Worm (Caenorhabditis elegans) whole organism, young adult: ENCODE results near the gene pqn-89.
"Not testable (repeated sequence)": the region's sequence is repeated elsewhere in the genome, so short reads cannot be mapped to it uniquely, and the experiment has no call there.

ENCODE experiments used
- B0261.1 ChIP-seq: sonication (generic microtip); optimal IDR thresholded peaks from 2 replicates; lab custom pipeline; 2016; ENCODE audit warnings: mild to moderate bottlenecking, missing genetic modification characterization, moderate library complexity, missing compliant biosample characterization
- B0336.3 ChIP-seq: fragments of 200-800 bp; sonication (Bioruptor generic); IDR thresholded peaks from 2 replicates; pipeline ENCODE4 v1.3.6; 2022; ENCODE audit warnings: missing genetic modification characterization, missing compliant biosample characterization
- F10E7.11 ChIP-seq: sonication (generic microtip); optimal IDR thresholded peaks from 2 replicates; lab custom pipeline; 2017; ENCODE audit warnings: mild to moderate bottlenecking, missing genetic modification characterization, moderate library complexity, missing compliant biosample characterization
- F33H1.4 ChIP-seq: fragments of 200-800 bp; sonication (Bioruptor generic); IDR thresholded peaks from 2 replicates; pipeline ENCODE4 v1.3.6; 2022; ENCODE audit warnings: missing genetic modification reagents, missing genetic modification characterization, missing compliant biosample characterization
- F49E8.2 ChIP-seq: sonication (generic microtip); optimal IDR thresholded peaks from 3 replicates; lab custom pipeline; 2017; ENCODE audit warnings: missing genetic modification characterization, mild to moderate bottlenecking, missing compliant biosample characterization, antibody characterized with exemption, moderate library complexity; ENCODE audit not compliant: insufficient read depth
- F52B5.7 ChIP-seq: sonication (generic microtip); optimal IDR thresholded peaks from 2 replicates; lab custom pipeline; 2016; ENCODE audit warnings: mild to moderate bottlenecking, missing genetic modification characterization, missing compliant biosample characterization
- T26A5.8 ChIP-seq: sonication (generic microtip); optimal IDR thresholded peaks from 2 replicates; lab custom pipeline; 2016; ENCODE audit warnings: missing genetic modification characterization, missing compliant biosample characterization
- Y53G8AR.9 ChIP-seq: fragments of 200-800 bp; sonication (Bioruptor generic); conservative IDR thresholded peaks from 2 replicates; pipeline ENCODE4 v1.3.6; 2022; ENCODE audit warnings: missing genetic modification reagents, missing genetic modification characterization, missing compliant biosample characterization
- Y95B8A.8 ChIP-seq: fragments of 200-800 bp; sonication (Bioruptor generic); IDR thresholded peaks from 2 replicates; pipeline ENCODE4 v1.3.6; 2022; ENCODE audit warnings: missing genetic modification reagents, missing genetic modification characterization, missing compliant biosample characterization
- atf-7 ChIP-seq: sonication (generic microtip); optimal IDR thresholded peaks from 2 replicates; lab custom pipeline; 2017; ENCODE audit warnings: mild to moderate bottlenecking, missing genetic modification characterization, missing compliant biosample characterization
- attf-3 ChIP-seq: fragments of 200-800 bp; sonication (Bioruptor generic); conservative IDR thresholded peaks from 2 replicates; pipeline ENCODE4 v1.3.6; 2022; ENCODE audit warnings: missing genetic modification reagents, missing genetic modification characterization, missing compliant biosample characterization
- bed-1 ChIP-seq: fragments of 200-800 bp; sonication (Bioruptor generic); IDR thresholded peaks from 2 replicates; pipeline ENCODE4 v1.3.6; 2022; ENCODE audit warnings: missing genetic modification reagents, missing genetic modification characterization, missing compliant biosample characterization
- cebp-1 ChIP-seq, 2 experiments: fragments of 200-800 bp in 1 of 2; sonication (Bioruptor generic) in 1 of 2; sonication (generic microtip) in 1 of 2; IDR thresholded peaks in 1 of 2; optimal IDR thresholded peaks in 1 of 2; 2 replicates each; pipeline versions ENCODE4 v1.3.6 to Lab custom; 2017 to 2022; ENCODE audit warnings: missing compliant biosample characterization in 2 of 2, missing genetic modification characterization in 2 of 2, mild to moderate bottlenecking in 1 of 2, missing genetic modification reagents in 1 of 2, moderate library complexity in 1 of 2
- cebp-2 ChIP-seq: fragments of 200-800 bp; sonication (Bioruptor generic); IDR thresholded peaks from 2 replicates; pipeline ENCODE4 v1.3.6; 2022; ENCODE audit warnings: missing genetic modification characterization, missing compliant biosample characterization
- dpl-1 ChIP-seq: fragments of 150-350 bp; optimal IDR thresholded peaks from 2 replicates; lab custom pipeline; 2014; ENCODE audit warnings: missing biosample characterization, missing genetic modification reagents, missing genetic modification characterization
- efl-1 ChIP-seq: fragments of 150-350 bp; optimal IDR thresholded peaks from 2 replicates; lab custom pipeline; 2014; ENCODE audit warnings: missing biosample characterization, missing genetic modification reagents, missing genetic modification characterization
- fkh-3 ChIP-seq: sonication (generic microtip); optimal IDR thresholded peaks from 2 replicates; lab custom pipeline; 2016; ENCODE audit warnings: mild to moderate bottlenecking, missing genetic modification characterization, missing compliant biosample characterization
- hlh-12 ChIP-seq: sonication (generic microtip); optimal IDR thresholded peaks from 2 replicates; lab custom pipeline; 2016; ENCODE audit warnings: missing genetic modification characterization, missing compliant biosample characterization
- hmg-1.2 ChIP-seq: fragments of 200-800 bp; sonication (Bioruptor generic); IDR thresholded peaks from 2 replicates; pipeline ENCODE4 v1.3.6; 2022; ENCODE audit warnings: missing genetic modification reagents, missing genetic modification characterization, missing compliant biosample characterization
- hsf-1 ChIP-seq: fragments of 200-800 bp; sonication (Bioruptor generic); IDR thresholded peaks from 2 replicates; pipeline ENCODE4 v1.3.6; 2022; ENCODE audit warnings: missing genetic modification reagents, missing genetic modification characterization, missing compliant biosample characterization
- lin-35 ChIP-seq, 3 experiments: fragments of 150-350 bp in 2 of 3; sonication (generic microtip) in 1 of 3; optimal IDR thresholded peaks; 2 replicates each; lab custom pipeline; 2014 to 2018; ENCODE audit warnings: missing biosample characterization in 3 of 3, missing genetic modification characterization in 3 of 3, missing genetic modification reagents in 3 of 3
- lin-54 ChIP-seq: fragments of 200-800 bp; sonication (Bioruptor generic); optimal IDR thresholded peaks from 2 replicates; lab custom pipeline; 2018; ENCODE audit warnings: mild to moderate bottlenecking, missing genetic modification characterization, missing compliant biosample characterization
- lsy-27 ChIP-seq: sonication (generic microtip); optimal IDR thresholded peaks from 2 replicates; lab custom pipeline; 2017; ENCODE audit warnings: missing genetic modification characterization, mild to moderate bottlenecking, missing compliant biosample characterization, antibody characterized with exemption, missing genotype, borderline replicate concordance; ENCODE audit not compliant: insufficient read depth
- madf-6 ChIP-seq: fragments of 200-800 bp; sonication (Bioruptor generic); IDR thresholded peaks from 2 replicates; pipeline ENCODE4 v1.3.6; 2022; ENCODE audit warnings: missing genetic modification reagents, missing genetic modification characterization, missing compliant biosample characterization
- mcd-1 ChIP-seq: fragments of 200-800 bp; sonication (Bioruptor generic); IDR thresholded peaks from 2 replicates; pipeline ENCODE4 v1.3.6; 2022; ENCODE audit warnings: missing genetic modification reagents, missing genetic modification characterization, missing compliant biosample characterization
- mes-4 ChIP-seq: sonication (generic microtip); optimal IDR thresholded peaks from 2 replicates; lab custom pipeline; 2016; ENCODE audit warnings: missing genotype, missing genetic modification characterization, missing compliant biosample characterization
- nfyb-1 ChIP-seq: fragments of 200-800 bp; sonication (Bioruptor generic); IDR thresholded peaks from 2 replicates; pipeline ENCODE4 v1.3.6; 2022; ENCODE audit warnings: missing genetic modification reagents, missing genetic modification characterization, missing compliant biosample characterization
- repo-1 ChIP-seq: sonication (generic microtip); optimal IDR thresholded peaks from 2 replicates; lab custom pipeline; 2017; ENCODE audit warnings: mild to moderate bottlenecking, missing genetic modification characterization, missing compliant biosample characterization
- rpc-1 ChIP-seq, 2 experiments: fragments of 150-350 bp in 1 of 2; sonication (generic microtip) in 1 of 2; optimal IDR thresholded peaks; 2 replicates each; lab custom pipeline; 2014 to 2018; ENCODE audit warnings: missing biosample characterization in 1 of 2, missing genetic modification characterization in 1 of 2, missing genetic modification reagents in 1 of 2, missing genotype in 1 of 2
- snpc-1.3 ChIP-seq: sonication (generic microtip); optimal IDR thresholded peaks from 2 replicates; lab custom pipeline; 2017; ENCODE audit warnings: missing genetic modification characterization, mild to moderate bottlenecking, missing compliant biosample characterization, antibody characterized with exemption, moderate library complexity, missing genotype, missing genetic modification reagents; ENCODE audit not compliant: insufficient read depth
- snpc-3.4 ChIP-seq: sonication (generic microtip); optimal IDR thresholded peaks from 2 replicates; lab custom pipeline; 2017; ENCODE audit warnings: missing genetic modification characterization, mild to moderate bottlenecking, missing compliant biosample characterization, antibody characterized with exemption, moderate library complexity, missing genotype, missing genetic modification reagents
- snpc-4 ChIP-seq, 5 experiments: fragments of 150-350 bp in 1 of 5; sonication (generic microtip) in 4 of 5; optimal IDR thresholded peaks; 2 replicates each; lab custom pipeline; 2014 to 2018; ENCODE audit warnings: missing genetic modification characterization in 5 of 5, missing biosample characterization in 3 of 5, antibody characterized with exemption in 2 of 5, mild to moderate bottlenecking in 2 of 5, missing compliant biosample characterization in 2 of 5, missing genotype in 2 of 5, moderate library complexity in 2 of 5, missing genetic modification reagents in 1 of 5
- tbp1 ChIP-seq: fragments of 200-800 bp; sonication (Bioruptor generic); optimal IDR thresholded peaks from 2 replicates; lab custom pipeline; 2018; ENCODE audit warnings: mild to moderate bottlenecking, missing genetic modification characterization, missing compliant biosample characterization
- tbx-9 ChIP-seq: sonication (generic microtip); optimal IDR thresholded peaks from 2 replicates; lab custom pipeline; 2016; ENCODE audit warnings: borderline replicate concordance, missing genetic modification characterization, inconsistent platforms, missing compliant biosample characterization
- unc-62 ChIP-seq: fragments of 150-350 bp; optimal IDR thresholded peaks from 2 replicates; lab custom pipeline; 2014; ENCODE audit warnings: missing biosample characterization, missing genetic modification reagents, missing genetic modification characterization
- ztf-22 ChIP-seq: fragments of 200-800 bp; sonication (Bioruptor generic); optimal IDR thresholded peaks from 2 replicates; lab custom pipeline; 2018; ENCODE audit warnings: mild to moderate bottlenecking, missing genetic modification characterization, moderate library complexity, missing compliant biosample characterization
- ztf-6 ChIP-seq: fragments of 200-800 bp; sonication (Bioruptor generic); IDR thresholded peaks from 2 replicates; pipeline ENCODE4 v1.3.6; 2022; ENCODE audit warnings: missing genetic modification reagents, missing genetic modification characterization, missing compliant biosample characterization

pqn-89 gene

DNA sequence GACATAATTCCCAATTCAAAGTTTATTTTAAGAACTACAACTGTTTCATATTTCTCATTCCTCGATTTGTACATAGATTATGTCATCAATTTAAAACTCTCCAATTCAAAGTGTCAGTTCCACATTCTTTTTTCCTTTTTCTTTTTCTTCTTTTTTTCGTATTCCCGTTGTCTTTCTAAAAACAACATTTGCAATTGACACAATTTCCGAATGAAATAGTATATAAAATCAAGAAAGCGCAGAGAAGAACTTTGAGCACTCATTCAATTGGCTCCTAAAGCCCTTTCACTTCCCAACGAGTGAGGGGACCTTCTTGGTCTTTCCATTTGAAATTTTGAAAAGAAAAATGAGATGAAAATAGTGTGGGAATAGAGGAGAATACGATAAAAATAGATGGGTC lies 40.9 kb downstream of the pqn-89 start:
- no peak for TF ChIP-seq F49E8.2 (tag; lab: Kevin White, UChicago)

DNA sequence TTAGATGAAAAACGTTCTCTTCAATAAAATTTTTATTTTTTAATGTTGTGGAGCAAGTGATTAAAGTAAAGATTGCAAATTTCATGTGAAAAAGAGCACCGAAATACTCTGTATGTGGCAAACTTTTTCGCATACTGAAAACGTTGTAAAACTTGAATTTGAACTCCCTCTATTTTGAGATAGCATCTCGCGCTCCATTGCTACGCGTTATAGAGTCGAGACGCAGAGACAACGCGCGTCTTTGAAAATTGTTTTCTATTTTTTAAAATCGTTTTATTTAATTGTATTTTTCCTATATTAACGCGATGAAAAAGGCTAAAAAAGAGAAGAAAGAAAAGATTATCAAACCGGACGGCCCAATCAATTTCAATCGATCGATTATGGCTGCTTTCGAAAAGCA lies 42.1 kb downstream of the pqn-89 start, which contains the start of gene fan-1:
Gene fan-1 (plus strand): TSS at position 78 of the 400 bp plus-strand sequence.
- peak; percentile 88 for TF ChIP-seq hmg-1.2 (GFP tag; lab: Robert Waterston, UW)
- TF ChIP-seq bed-1 (GFP tag; lab: Robert Waterston, UW): no peak
- peak; percentile 37 for TF ChIP-seq snpc-3.4 (tag; lab: Kevin White, UChicago)
- no peak for TF ChIP-seq snpc-4 (GFP tag; optimal IDR thresholded peaks at IDR 0.05; lab: Kevin White, UChicago)
- peak in 2 of 4 experiments; percentile 74 to 83 for TF ChIP-seq snpc-4 (tag; optimal IDR thresholded peaks at IDR 0.05; lab: Kevin White, UChicago)
- peak; percentile 87 for TF ChIP-seq mcd-1 (GFP tag; lab: Robert Waterston, UW)
- peak; percentile 27 for TF ChIP-seq snpc-1.3
- TF ChIP-seq tbx-9 (tag; lab: Kevin White, UChicago): no peak
- TF ChIP-seq cebp-1 (GFP tag; IDR thresholded peaks at IDR 0.05; lab: Robert Waterston, UW): no peak
- peak; percentile 37 for TF ChIP-seq cebp-1 (tag; optimal IDR thresholded peaks at IDR 0.05; lab: Kevin White, UChicago)
- peak; percentile 26 for TF ChIP-seq tbp1 (GFP tag; lab: Kevin White, UChicago)
- no peak for TF ChIP-seq fkh-3 (tag; lab: Kevin White, UChicago)
- peak; percentile 72 for TF ChIP-seq efl-1
- peak in 1 of 3 experiments; percentile 90 for TF ChIP-seq lin-35 (GFP tag; optimal IDR thresholded peaks at IDR 0.05; lab: Kevin White, UChicago)
- TF ChIP-seq dpl-1 (GFP tag; lab: Kevin White, UChicago): peak; percentile 52
- no peak for TF ChIP-seq F10E7.11
- no peak for TF ChIP-seq mes-4 (tag; lab: Kevin White, UChicago)
- peak; percentile 18; the same call in 1 of the 2 replicates for TF ChIP-seq F33H1.4 (GFP tag; lab: Robert Waterston, UW)
- TF ChIP-seq lsy-27 (tag; lab: Kevin White, UChicago): no peak
- peak; percentile 93 for TF ChIP-seq lin-54
- no peak for TF ChIP-seq attf-3 (GFP tag; lab: Robert Waterston, UW)

DNA sequence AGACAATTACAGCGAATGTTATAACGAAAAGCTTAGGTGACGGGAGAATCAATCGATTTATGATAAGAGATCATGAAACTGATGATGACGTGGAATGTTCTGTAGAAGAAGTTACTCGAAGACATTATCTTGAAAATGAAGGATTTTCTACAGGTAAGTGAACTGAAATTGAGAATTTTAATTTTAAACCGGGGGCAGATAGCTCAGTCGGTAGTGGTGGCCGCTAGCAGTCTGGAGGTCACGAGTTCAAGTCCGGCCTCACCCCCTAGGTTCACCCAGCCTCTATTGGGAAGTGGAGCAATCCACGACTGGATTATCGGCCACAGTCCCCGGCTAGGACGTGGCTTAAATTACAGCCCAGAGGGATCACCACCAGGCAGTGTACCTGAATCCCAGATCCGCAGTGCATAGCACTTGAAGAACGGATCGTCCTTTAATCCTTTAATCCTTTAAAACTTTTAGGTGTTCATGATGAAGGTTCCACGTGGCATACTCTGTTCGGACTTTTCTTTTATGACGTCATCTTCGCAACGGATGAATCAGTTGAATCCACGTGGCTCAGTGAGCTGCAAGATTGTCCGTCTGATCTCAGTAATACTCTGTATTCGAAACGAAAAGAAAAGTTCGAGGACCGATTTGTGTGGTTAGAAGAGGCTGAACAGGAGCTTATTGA lies 45.0 kb downstream of the pqn-89 start:
- not testable (repeated sequence) for TF ChIP-seq rpc-1 (optimal IDR thresholded peaks at IDR 0.05; lab: Kevin White, UChicago); snpc-4 (GFP tag; optimal IDR thresholded peaks at IDR 0.05; lab: Kevin White, UChicago)
- peak; percentile 57 for TF ChIP-seq rpc-1 (tag; optimal IDR thresholded peaks at IDR 0.05; lab: Kevin White, UChicago)
- TF ChIP-seq snpc-4 (tag; optimal IDR thresholded peaks at IDR 0.05; lab: Kevin White, UChicago): peak in 1 of 4 experiments; percentile 5

DNA sequence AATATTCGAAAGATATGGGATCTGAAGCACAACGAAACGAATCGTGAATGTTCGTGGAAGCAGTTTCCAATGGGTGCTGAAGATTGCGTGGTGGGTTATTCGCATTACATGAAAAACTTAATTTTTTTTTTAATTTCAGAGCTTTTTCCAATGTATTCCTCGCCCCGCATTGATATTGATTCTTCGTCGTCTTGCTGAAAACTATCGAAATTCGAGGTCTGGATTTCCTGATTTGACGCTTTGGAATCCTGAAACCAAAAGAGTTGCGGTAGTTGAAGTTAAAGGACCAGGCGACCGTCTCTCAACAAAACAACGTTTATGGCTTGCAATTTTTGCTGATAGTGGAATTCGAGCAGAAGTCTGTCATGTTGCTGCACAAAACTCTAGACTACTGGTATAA lies 45.5 kb downstream of the pqn-89 start:
- TF ChIP-seq T26A5.8 (no peak), Y95B8A.8 (GFP tag; lab: Robert Waterston, UW) (0 out of 2 replicates have a peak, but pooled peaks have one; percentile 22), atf-7 (tag; lab: Kevin White, UChicago) (no peak), F49E8.2 (tag; lab: Kevin White, UChicago) (no peak), ztf-22 (GFP tag; lab: Kevin White, UChicago) (peak; percentile 6), cebp-1 (GFP tag; IDR thresholded peaks at IDR 0.05; lab: Robert Waterston, UW) (no peak), cebp-1 (tag; optimal IDR thresholded peaks at IDR 0.05; lab: Kevin White, UChicago) (peak; percentile 27), B0336.3 (GFP tag; lab: Robert Waterston, UW) (peak; percentile 48; the same call in 1 of the 2 replicates), bed-1 (GFP tag; lab: Robert Waterston, UW) (no peak), cebp-2 (GFP tag; lab: Robert Waterston, UW) (no peak), madf-6 (0 out of 2 replicates have a peak, but pooled peaks have one; percentile 29), F52B5.7 (tag; lab: Kevin White, UChicago) (no peak), attf-3 (GFP tag; lab: Robert Waterston, UW) (no peak), B0261.1 (tag; lab: Kevin White, UChicago) (no peak), nfyb-1 (GFP tag; lab: Robert Waterston, UW) (0 out of 2 replicates have a peak, but pooled peaks have one; percentile 7), hsf-1 (GFP tag; lab: Robert Waterston, UW) (0 out of 2 replicates have a peak, but pooled peaks have one; percentile 10), hlh-12 (no peak), Y53G8AR.9 (0 out of 2 replicates have a peak, but pooled peaks have one; percentile 23), unc-62 (GFP tag; lab: Kevin White, UChicago) (no peak), ztf-6 (GFP tag; lab: Robert Waterston, UW) (no peak), F10E7.11 (no peak), repo-1 (peak; percentile 56), rpc-1 (optimal IDR thresholded peaks at IDR 0.05; lab: Kevin White, UChicago) (no peak), rpc-1 (tag; optimal IDR thresholded peaks at IDR 0.05; lab: Kevin White, UChicago) (no peak), fkh-3 (tag; lab: Kevin White, UChicago) (no peak), snpc-4 (GFP tag; optimal IDR thresholded peaks at IDR 0.05; lab: Kevin White, UChicago) (no peak), snpc-4 (tag; optimal IDR thresholded peaks at IDR 0.05; lab: Kevin White, UChicago) (peak in 1 of 4 experiments; percentile 9)
